Fruit fly (Drosophila melanogaster): ENCODE results near the gene pasha.
A peak's percentile ranks its signal among the peaks of the same experiment; 100 is the strongest.

The pasha gene

dm6 chr3R:31609413-31610054 lies 8.2 kb upstream of the pasha start (continued):
- TF ChIP-seq Pdp1 (GFP tag; optimal IDR thresholded peaks at IDR 0.05) (peak; percentile 15 to 25), Dad (GFP tag; optimal IDR thresholded peaks at IDR 0.05) (no peak), CG30403 (GFP tag; optimal IDR thresholded peaks at IDR 0.05) (peak; percentile 3), CG2129 (GFP tag; IDR thresholded peaks at IDR 0.05; ENCODE audit: partially characterized antibody) (no peak), ewg (GFP tag; optimal IDR thresholded peaks at IDR 0.05) (no peak), CG1647 (GFP tag; optimal IDR thresholded peaks at IDR 0.05) (peak; percentile 5), CG12155 (GFP tag; optimal IDR thresholded peaks at IDR 0.05) (peak; percentile 18), Fer1 (GFP tag; optimal IDR thresholded peaks at IDR 0.05) (peak; percentile 56), caup (GFP tag; optimal IDR thresholded peaks at IDR 0.05; ENCODE audit: severe bottlenecking) (peak; percentile 72), scrt (GFP tag; optimal IDR thresholded peaks at IDR 0.05) (peak; percentile 11), mam (GFP tag; optimal IDR thresholded peaks at IDR 0.05) (peak; percentile 32), CG17829 (tag; optimal IDR thresholded peaks at IDR 0.05) (peak; percentile 84), CG11504 (tag; optimal IDR thresholded peaks at IDR 0.05) (peak; percentile 24), crc (GFP tag; optimal IDR thresholded peaks at IDR 0.05) (peak; percentile 14), CG12299 (tag; optimal IDR thresholded peaks at IDR 0.05) (peak; percentile 70), NK7.1 (GFP tag; optimal IDR thresholded peaks at IDR 0.05) (peak; percentile 0), Sry-δ (GFP tag; optimal IDR thresholded peaks at IDR 0.05) (peak; percentile 85), Taf1 (GFP tag; IDR thresholded peaks at IDR 0.05) (no peak), Jarid2 (GFP tag; optimal IDR thresholded peaks at IDR 0.05) (peak; percentile 77), oc (tag; optimal IDR thresholded peaks at IDR 0.05) (peak; percentile 74), CTCF (GFP tag; optimal IDR thresholded peaks at IDR 0.05) (peak; percentile 53), CG10209 (GFP tag; optimal IDR thresholded peaks at IDR 0.05) (peak; percentile 31), Doc3 (GFP tag; IDR thresholded peaks at IDR 0.05; ENCODE audit: partially characterized antibody) (no peak), sens (GFP tag) (peak; percentile 41), CG12236 (GFP tag; optimal IDR thresholded peaks at IDR 0.05) (peak; percentile 0), bsh (GFP tag; optimal IDR thresholded peaks at IDR 0.05) (peak in 1 of 2 experiments; percentile 18), sqz (GFP tag; optimal IDR thresholded peaks at IDR 0.05) (peak; percentile 52), CG13424 (tag; optimal IDR thresholded peaks at IDR 0.05) (peak; percentile 41), CG14710 (tag; optimal IDR thresholded peaks at IDR 0.05) (peak; percentile 75), pnt (GFP tag; optimal IDR thresholded peaks at IDR 0.05) (no peak), CG12071 (GFP tag; optimal IDR thresholded peaks at IDR 0.05) (peak; percentile 38), salm (tag; optimal IDR thresholded peaks at IDR 0.05) (peak; percentile 17), CG7839 (tag; optimal IDR thresholded peaks at IDR 0.05) (peak; percentile 22), pho (GFP tag; optimal IDR thresholded peaks at IDR 0.05) (peak; percentile 21), CG9437 (GFP tag; optimal IDR thresholded peaks at IDR 0.05) (no peak), BEAF-32 (GFP tag; optimal IDR thresholded peaks at IDR 0.05) (peak; percentile 91), CG10543 (GFP tag; optimal IDR thresholded peaks at IDR 0.05) (peak; percentile 33), Blimp-1 (GFP tag; optimal IDR thresholded peaks at IDR 0.05) (no peak), Dip3 (GFP tag; optimal IDR thresholded peaks at IDR 0.05) (no peak), tap (tag; optimal IDR thresholded peaks at IDR 0.05) (peak; percentile 53), CG10267 (tag; optimal IDR thresholded peaks at IDR 0.05) (peak; percentile 70), MESR4 (GFP tag; optimal IDR thresholded peaks at IDR 0.05) (peak; percentile 69), CG5953 (GFP tag; IDR thresholded peaks at IDR 0.05) (no peak), lbe (GFP tag; optimal IDR thresholded peaks at IDR 0.05) (peak; percentile 62), CG17385 (GFP tag; optimal IDR thresholded peaks at IDR 0.05) (peak; percentile 39), PHDP (tag; optimal IDR thresholded peaks at IDR 0.05) (peak; percentile 49), HLH54F (GFP tag; optimal IDR thresholded peaks at IDR 0.05) (peak; percentile 11), p53 (GFP tag; optimal IDR thresholded peaks at IDR 0.05) (peak; percentile 8), nom (GFP tag; optimal IDR thresholded peaks at IDR 0.05) (peak; percentile 55)

All from whole organism, embryonic.